Fruit fly (Drosophila melanogaster): ENCODE results near the gene ss.

- TF ChIP-seq Mio (GFP tag; optimal IDR thresholded peaks at IDR 0.05) = no peak
- TF ChIP-seq pan (optimal IDR thresholded peaks at IDR 0.05) = no peak
- no peak for TF ChIP-seq Myc (optimal IDR thresholded peaks at IDR 0.05)
- no peak for TF ChIP-seq Dif (GFP tag; optimal IDR thresholded peaks at IDR 0.05; ENCODE audit: partially characterized antibody)
- TF ChIP-seq dsf (GFP tag; optimal IDR thresholded peaks at IDR 0.05; ENCODE audit: borderline replicate concordance) = no peak
- no peak for TF ChIP-seq sv (GFP tag; optimal IDR thresholded peaks at IDR 0.05)
- TF ChIP-seq dl (GFP tag; optimal IDR thresholded peaks at IDR 0.05; ENCODE audit: insufficient read depth in 1 of 2, partially characterized antibody in 2 of 2) = no peak
- TF ChIP-seq h (GFP tag; optimal IDR thresholded peaks at IDR 0.05) = peak; percentile 47
- no peak for TF ChIP-seq tai (GFP tag; optimal IDR thresholded peaks at IDR 0.05)
- TF ChIP-seq Hr83 (GFP tag; optimal IDR thresholded peaks at IDR 0.05; ENCODE audit: poor library complexity, severe bottlenecking) = no peak
- no peak for TF ChIP-seq Dfd (GFP tag; optimal IDR thresholded peaks at IDR 0.05)
- TF ChIP-seq CG9705 (GFP tag; optimal IDR thresholded peaks at IDR 0.05) = no peak
Measured at dm6 chr3R:16337053-16337385, 66.5 kb downstream of the ss start.
